Worm (Caenorhabditis elegans) whole organism, midembryonic: ENCODE data around the gene srx-77.

Source experiments
- flt-1 ChIP-seq: fragments of 200-800 bp; sonication (Bioruptor generic); IDR thresholded peaks from 2 replicates; pipeline ENCODE4 v1.3.6; 2022; ENCODE audit warnings: missing genetic modification characterization, missing compliant biosample characterization
- med-1 ChIP-seq: sonication (generic microtip); optimal IDR thresholded peaks from 2 replicates; lab custom pipeline; 2017; ENCODE audit warnings: missing genetic modification characterization, mild to moderate bottlenecking, missing compliant biosample characterization, antibody characterized with exemption, missing genetic modification reagents; ENCODE audit not compliant: insufficient read depth
- ztf-29 ChIP-seq: fragments of 200-800 bp; sonication (Bioruptor generic); IDR thresholded peaks from 2 replicates; pipeline ENCODE4 v1.3.6; 2022; ENCODE audit warnings: missing genetic modification reagents, missing genetic modification characterization, missing compliant biosample characterization

DNA sequence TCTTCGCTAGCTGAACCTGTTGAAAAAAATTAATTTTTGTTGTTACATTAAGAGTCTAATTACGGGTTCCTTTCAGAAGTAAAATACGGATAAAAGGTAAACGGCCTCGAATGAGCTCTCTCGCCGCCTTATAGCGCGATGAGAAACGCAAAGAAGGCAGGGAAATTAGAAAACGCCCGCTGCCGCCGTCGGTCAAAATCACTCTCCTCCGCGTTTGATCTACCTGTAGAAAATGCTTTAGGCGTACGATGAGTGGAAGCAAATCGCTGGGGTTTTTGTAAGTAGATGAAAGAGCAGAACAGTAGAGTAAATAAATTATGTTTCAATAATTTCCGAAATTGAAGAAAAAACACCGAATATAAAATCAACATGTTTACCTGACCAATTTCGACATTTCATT, 31.4 kb downstream of the srx-77 start:
- TF ChIP-seq med-1 (GFP tag; lab: Kevin White, UChicago) (no peak), ztf-29 (no peak), flt-1 (GFP tag; lab: Robert Waterston, UW) (no peak)
